Worm (Caenorhabditis elegans): Measurements from ENCODE around the gene B0554.5.

B0554.5 gene

ce11 chrV:417656-418353 is 6.4 kb upstream of the B0554.5 start, which contains the start of gene irg-8:
TSS of gene irg-8 (minus strand) at chrV:417706.
- no peak for TF ChIP-seq F13C5.2 (tag; optimal IDR thresholded peaks at IDR 0.05)
- no peak for TF ChIP-seq tbx-37 (GFP tag; conservative IDR thresholded peaks at IDR 0.05)

- no peak for TF ChIP-seq flt-1 (GFP tag; IDR thresholded peaks at IDR 0.05)
- no peak for TF ChIP-seq aly-1 (tag; optimal IDR thresholded peaks at IDR 0.05)
- no peak for TF ChIP-seq hnd-1 (tag; optimal IDR thresholded peaks at IDR 0.05)
- no peak for TF ChIP-seq scrt-1 (GFP tag; IDR thresholded peaks at IDR 0.05)
- no peak for TF ChIP-seq tra-4 (tag; optimal IDR thresholded peaks at IDR 0.05)
- no peak for TF ChIP-seq tbx-11 (GFP tag; IDR thresholded peaks at IDR 0.05)
- TF ChIP-seq ama-1 (optimal IDR thresholded peaks at IDR 0.05), result no peak
- TF ChIP-seq F13C5.2 (tag; optimal IDR thresholded peaks at IDR 0.05), result no peak
- no peak for TF ChIP-seq tbx-37 (GFP tag; conservative IDR thresholded peaks at IDR 0.05)
- TF ChIP-seq ceh-13 (GFP tag; optimal IDR thresholded peaks at IDR 0.05), result no peak
- TF ChIP-seq hmg-4 (GFP tag; optimal IDR thresholded peaks at IDR 0.05), result no peak
- no peak for TF ChIP-seq ets-7 (tag; optimal IDR thresholded peaks at IDR 0.05)
- TF ChIP-seq sea-1 (GFP tag; conservative IDR thresholded peaks at IDR 0.05), result no peak
- no peak for TF ChIP-seq hmbx-1 (tag; optimal IDR thresholded peaks at IDR 0.05)
- TF ChIP-seq pes-1 (GFP tag; IDR thresholded peaks at IDR 0.05), result no peak
- no peak for TF ChIP-seq B0310.2 (tag; optimal IDR thresholded peaks at IDR 0.05)
- TF ChIP-seq ceh-36 (tag; optimal IDR thresholded peaks at IDR 0.05), result no peak
These were observed 5.8 kb upstream of the B0554.5 start, which contains the start of gene Y39D8A.1 for ce11 chrV:418432-418831. TSS of gene Y39D8A.1 (plus strand) at chrV:418732.

- TF ChIP-seq pes-1 (GFP tag; IDR thresholded peaks at IDR 0.05) (no peak), hmbx-1 (tag; optimal IDR thresholded peaks at IDR 0.05) (no peak), scrt-1 (GFP tag; IDR thresholded peaks at IDR 0.05) (no peak), flt-1 (GFP tag; IDR thresholded peaks at IDR 0.05) (no peak), hmg-4 (GFP tag; optimal IDR thresholded peaks at IDR 0.05) (no peak), F13C5.2 (tag; optimal IDR thresholded peaks at IDR 0.05) (no peak), tbx-11 (GFP tag; IDR thresholded peaks at IDR 0.05) (no peak), ceh-36 (tag; optimal IDR thresholded peaks at IDR 0.05) (no peak), B0310.2 (tag; optimal IDR thresholded peaks at IDR 0.05) (no peak), ama-1 (optimal IDR thresholded peaks at IDR 0.05) (no peak), tra-4 (tag; optimal IDR thresholded peaks at IDR 0.05) (no peak), ceh-13 (GFP tag; optimal IDR thresholded peaks at IDR 0.05) (no peak), sea-1 (GFP tag; conservative IDR thresholded peaks at IDR 0.05) (no peak), tbx-37 (GFP tag; conservative IDR thresholded peaks at IDR 0.05) (no peak), ets-7 (tag; optimal IDR thresholded peaks at IDR 0.05) (no peak)
These were observed 2.1 kb upstream of the B0554.5 start, which contains the start of gene dod-20 for ce11 chrV:422133-422532. TSS of gene dod-20 (plus strand) at chrV:422433.

ce11 chrV:428844-429243 is 4.6 kb downstream of the B0554.5 start, which contains the start of gene B0554.4:
TSS of gene B0554.4 (plus strand) at chrV:429144.
- no peak for TF ChIP-seq pes-1 (GFP tag; IDR thresholded peaks at IDR 0.05)
- TF ChIP-seq tbx-37 (GFP tag; conservative IDR thresholded peaks at IDR 0.05), result no peak
- no peak for TF ChIP-seq flt-1 (GFP tag; IDR thresholded peaks at IDR 0.05)
- no peak for TF ChIP-seq tra-4 (tag; optimal IDR thresholded peaks at IDR 0.05)
- TF ChIP-seq F13C5.2 (tag; optimal IDR thresholded peaks at IDR 0.05), result no peak
- no peak for TF ChIP-seq tbx-11 (GFP tag; IDR thresholded peaks at IDR 0.05)
- TF ChIP-seq ceh-36 (tag; optimal IDR thresholded peaks at IDR 0.05), result no peak
- no peak for TF ChIP-seq B0310.2 (tag; optimal IDR thresholded peaks at IDR 0.05)
- no peak for TF ChIP-seq ets-7 (tag; optimal IDR thresholded peaks at IDR 0.05)
- no peak for TF ChIP-seq ama-1 (optimal IDR thresholded peaks at IDR 0.05)
- TF ChIP-seq aly-1 (tag; optimal IDR thresholded peaks at IDR 0.05), result no peak
- no peak for TF ChIP-seq hmg-4 (GFP tag; optimal IDR thresholded peaks at IDR 0.05)
- no peak for TF ChIP-seq sea-1 (GFP tag; conservative IDR thresholded peaks at IDR 0.05)
- no peak for TF ChIP-seq scrt-1 (GFP tag; IDR thresholded peaks at IDR 0.05)

- TF ChIP-seq hmg-4 (GFP tag; optimal IDR thresholded peaks at IDR 0.05), result no peak
- TF ChIP-seq flt-1 (GFP tag; IDR thresholded peaks at IDR 0.05), result no peak
- no peak for TF ChIP-seq aly-1 (tag; optimal IDR thresholded peaks at IDR 0.05)
- TF ChIP-seq ets-7 (tag; optimal IDR thresholded peaks at IDR 0.05), result no peak
- no peak for TF ChIP-seq pes-1 (GFP tag; IDR thresholded peaks at IDR 0.05)
- TF ChIP-seq ceh-13 (GFP tag; optimal IDR thresholded peaks at IDR 0.05), result no peak
- TF ChIP-seq sea-1 (GFP tag; conservative IDR thresholded peaks at IDR 0.05), result no peak
- no peak for TF ChIP-seq F13C5.2 (tag; optimal IDR thresholded peaks at IDR 0.05)
- no peak for TF ChIP-seq tra-4 (tag; optimal IDR thresholded peaks at IDR 0.05)
- no peak for TF ChIP-seq scrt-1 (GFP tag; IDR thresholded peaks at IDR 0.05)
- no peak for TF ChIP-seq tbx-11 (GFP tag; IDR thresholded peaks at IDR 0.05)
- no peak for TF ChIP-seq B0310.2 (tag; optimal IDR thresholded peaks at IDR 0.05)
- no peak for TF ChIP-seq hmbx-1 (tag; optimal IDR thresholded peaks at IDR 0.05)
- TF ChIP-seq hnd-1 (tag; optimal IDR thresholded peaks at IDR 0.05), result no peak
- TF ChIP-seq ama-1 (optimal IDR thresholded peaks at IDR 0.05), result no peak
- no peak for TF ChIP-seq tbx-37 (GFP tag; conservative IDR thresholded peaks at IDR 0.05)
- no peak for TF ChIP-seq ceh-36 (tag; optimal IDR thresholded peaks at IDR 0.05)
These were observed 8.8 kb downstream of the B0554.5 start for ce11 chrV:432991-433390.

ce11 chrV:433898-434297 is 9.7 kb downstream of the B0554.5 start, which contains the start of gene B0554.2:
TSS of gene B0554.2 (plus strand) at chrV:434198.
- TF ChIP-seq ets-7 (tag; optimal IDR thresholded peaks at IDR 0.05), result no peak

ce11 chrV:438094-438493 is 13.9 kb downstream of the B0554.5 start, which contains the start of gene B0554.1:
TSS of gene B0554.1 (plus strand) at chrV:438394.
- TF ChIP-seq tra-4 (tag; optimal IDR thresholded peaks at IDR 0.05) (no peak), tbx-11 (GFP tag; IDR thresholded peaks at IDR 0.05) (no peak), F13C5.2 (tag; optimal IDR thresholded peaks at IDR 0.05) (no peak), ama-1 (optimal IDR thresholded peaks at IDR 0.05) (no peak), hnd-1 (tag; optimal IDR thresholded peaks at IDR 0.05) (no peak), scrt-1 (GFP tag; IDR thresholded peaks at IDR 0.05) (no peak), tbx-37 (GFP tag; conservative IDR thresholded peaks at IDR 0.05) (no peak), ceh-13 (GFP tag; optimal IDR thresholded peaks at IDR 0.05) (no peak), sea-1 (GFP tag; conservative IDR thresholded peaks at IDR 0.05) (no peak), B0310.2 (tag; optimal IDR thresholded peaks at IDR 0.05) (no peak), aly-1 (tag; optimal IDR thresholded peaks at IDR 0.05) (no peak), ceh-36 (tag; optimal IDR thresholded peaks at IDR 0.05) (no peak), pes-1 (GFP tag; IDR thresholded peaks at IDR 0.05) (no peak)

All from whole organism, early embryonic.